Worm (Caenorhabditis elegans): Measurements from ENCODE around the gene F19B10.5.

DNA sequence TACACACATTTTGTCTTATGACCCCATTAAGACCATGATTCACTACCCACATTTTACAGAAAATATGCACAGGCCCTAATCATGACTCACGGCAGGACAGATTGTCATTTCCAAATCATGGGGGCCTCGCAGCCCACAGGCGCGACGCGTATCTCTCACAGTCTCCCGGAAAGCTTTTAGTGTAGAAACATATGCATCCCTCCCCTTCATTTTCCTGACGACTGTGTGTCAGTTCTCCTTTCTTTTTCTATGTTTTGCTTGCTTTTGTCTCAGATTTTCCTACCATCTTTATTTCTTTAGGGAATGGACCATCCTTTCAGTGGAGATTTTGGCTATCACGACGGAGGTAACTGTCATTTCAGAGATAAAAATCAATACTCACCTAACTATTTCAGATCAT, 14.3 kb upstream of the F19B10.5 start, which contains the start of gene M151.1:
- TF ChIP-seq mcd-1 (GFP tag; IDR thresholded peaks at IDR 0.05) (no peak), tlf-1 (GFP tag; optimal IDR thresholded peaks at IDR 0.05) (no peak)
